Fruit fly (Drosophila melanogaster): Measurements from ENCODE around the gene CG13996.

Gene CG13996

DNA sequence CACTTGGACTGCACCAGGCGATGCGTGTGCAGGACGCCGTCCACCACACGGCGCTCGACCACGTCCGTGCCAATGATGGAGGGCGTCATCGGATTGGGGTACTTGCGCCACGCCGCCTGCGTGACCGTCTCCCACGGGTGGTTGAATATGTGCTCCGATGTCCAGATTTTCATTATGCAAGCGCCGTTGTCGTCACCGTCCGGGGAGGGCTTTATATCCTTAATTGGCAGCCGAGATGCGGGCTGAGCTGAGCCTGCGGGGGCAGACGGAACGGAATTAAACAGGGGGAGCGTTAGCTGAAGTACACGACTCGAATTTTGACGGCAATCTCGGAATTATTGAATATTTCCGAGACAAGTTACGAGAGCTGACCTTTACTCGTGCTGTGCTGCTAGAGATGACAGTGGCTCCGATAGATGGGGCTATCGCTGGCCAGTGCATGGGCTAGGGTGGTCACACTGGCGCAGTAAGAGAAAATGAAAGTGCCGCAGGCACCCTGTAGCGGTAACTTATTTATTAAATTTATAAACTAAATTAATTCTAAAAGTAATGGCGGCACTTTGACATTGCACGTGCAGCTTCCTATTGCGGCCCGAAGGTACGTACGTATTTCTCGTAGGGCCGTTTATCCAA, 27.0 kb downstream of the CG13996 start, which contains the start of gene IPIP:
TSS of gene IPIP (plus strand) at position 475 of the 633 bp plus-strand sequence.
- TF ChIP-seq Pif1B (GFP tag; optimal IDR thresholded peaks at IDR 0.05): peak; percentile 17
- no peak for TF ChIP-seq rn (GFP tag; IDR thresholded peaks at IDR 0.05)
- TF ChIP-seq CG8301 (tag; optimal IDR thresholded peaks at IDR 0.05): no peak
- TF ChIP-seq gl (tag; optimal IDR thresholded peaks at IDR 0.05): no peak
- TF ChIP-seq CG9948 (tag; optimal IDR thresholded peaks at IDR 0.05): no peak
- peak; percentile 50; the same call in 1 of the 3 replicates for TF ChIP-seq CG4496 (GFP tag; IDR thresholded peaks at IDR 0.05)
- TF ChIP-seq CG8159 (tag; optimal IDR thresholded peaks at IDR 0.05): peak; percentile 7
- no peak for TF ChIP-seq CG10348 (GFP tag; IDR thresholded peaks at IDR 0.05)
- peak; percentile 2 for TF ChIP-seq CG15710 (tag; optimal IDR thresholded peaks at IDR 0.05)
- TF ChIP-seq CG17806 (tag; optimal IDR thresholded peaks at IDR 0.05): no peak
- TF ChIP-seq CG32121 (GFP tag; IDR thresholded peaks at IDR 0.05): no peak
- TF ChIP-seq Snoo (tag; optimal IDR thresholded peaks at IDR 0.05): peak; percentile 24
- no peak for TF ChIP-seq fd96Ca (GFP tag; IDR thresholded peaks at IDR 0.05)
- TF ChIP-seq CG14655 (GFP tag; optimal IDR thresholded peaks at IDR 0.05): no peak
- peak; percentile 32; the same call in 1 of the 2 replicates for TF ChIP-seq Ets98B (GFP tag; IDR thresholded peaks at IDR 0.05)

- TF ChIP-seq CG13204 (GFP tag; optimal IDR thresholded peaks at IDR 0.05) (no peak), Ets98B (GFP tag; IDR thresholded peaks at IDR 0.05) (no peak), CG34367 (tag; optimal IDR thresholded peaks at IDR 0.05) (no peak), CG17806 (tag; optimal IDR thresholded peaks at IDR 0.05) (no peak), rn (GFP tag; IDR thresholded peaks at IDR 0.05) (no peak), CG10348 (GFP tag; IDR thresholded peaks at IDR 0.05) (no peak), CG12605 (GFP tag; IDR thresholded peaks at IDR 0.05) (no peak), Snoo (tag; optimal IDR thresholded peaks at IDR 0.05) (no peak), gl (tag; optimal IDR thresholded peaks at IDR 0.05) (no peak), fd96Ca (GFP tag; IDR thresholded peaks at IDR 0.05) (no peak), CG15710 (tag; optimal IDR thresholded peaks at IDR 0.05) (no peak), CG4496 (GFP tag; IDR thresholded peaks at IDR 0.05) (no peak), CG8301 (tag; optimal IDR thresholded peaks at IDR 0.05) (no peak), CG14655 (GFP tag; optimal IDR thresholded peaks at IDR 0.05) (no peak), CG32121 (GFP tag; IDR thresholded peaks at IDR 0.05) (no peak), D1 (tag; optimal IDR thresholded peaks at IDR 0.05) (no peak), Pif1B (GFP tag; optimal IDR thresholded peaks at IDR 0.05) (no peak)
Observed at dm6 chr2L:6048542-6048941, 27.9 kb downstream of the CG13996 start, which contains the start of the genes CG34179 and slmo. Gene CG34179 (minus strand): TSS chr2L:6048706. Gene slmo (minus strand): TSS chr2L:6048706.

dm6 chr2L:6050575-6050974, 29.9 kb downstream of the CG13996 start, which contains the start of gene CG9135:
Gene CG9135 (plus strand): TSS chr2L:6050800.
- TF ChIP-seq gl (tag; optimal IDR thresholded peaks at IDR 0.05): no peak
- no peak for TF ChIP-seq CG12605 (GFP tag; IDR thresholded peaks at IDR 0.05)
- peak; percentile 8; the same call in 1 of the 3 replicates for TF ChIP-seq CG4496 (GFP tag; IDR thresholded peaks at IDR 0.05)

DNA sequence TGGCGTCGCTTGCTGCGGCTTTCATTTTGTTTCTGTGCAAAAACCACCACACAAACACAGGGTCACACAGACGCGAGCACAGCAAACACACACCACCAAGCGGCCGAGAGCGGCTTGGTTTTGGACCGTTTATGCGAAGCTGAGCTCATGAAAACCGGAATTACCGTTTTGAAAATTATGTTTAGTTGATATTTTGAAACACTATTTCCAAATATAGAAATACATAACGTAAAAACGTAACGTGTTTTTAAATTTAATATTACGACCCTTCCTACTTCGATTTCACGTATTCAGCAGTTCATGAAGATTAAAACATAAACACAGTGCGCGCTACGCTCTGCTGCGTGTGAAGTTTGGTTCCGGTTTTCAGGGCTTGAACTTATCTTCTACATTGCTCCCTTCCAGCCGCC, 30.6 kb downstream of the CG13996 start:
- peak; percentile 96 for TF ChIP-seq Snoo (tag; optimal IDR thresholded peaks at IDR 0.05)
- no peak for TF ChIP-seq CG10348 (GFP tag; IDR thresholded peaks at IDR 0.05)
- peak; percentile 93 for TF ChIP-seq gl (tag; optimal IDR thresholded peaks at IDR 0.05)
- TF ChIP-seq D1 (tag; optimal IDR thresholded peaks at IDR 0.05): no peak
- peak; percentile 93 for TF ChIP-seq CG13204 (GFP tag; optimal IDR thresholded peaks at IDR 0.05)
- peak; percentile 94 for TF ChIP-seq CG8159 (tag; optimal IDR thresholded peaks at IDR 0.05)
- peak; percentile 97 for TF ChIP-seq Ets98B (GFP tag; IDR thresholded peaks at IDR 0.05)
- TF ChIP-seq CG14655 (GFP tag; optimal IDR thresholded peaks at IDR 0.05): peak; percentile 93
- TF ChIP-seq CG9948 (tag; optimal IDR thresholded peaks at IDR 0.05): peak; percentile 90
- peak; percentile 97 for TF ChIP-seq CG12605 (GFP tag; IDR thresholded peaks at IDR 0.05)
- peak; percentile 94 for TF ChIP-seq fd96Ca (GFP tag; IDR thresholded peaks at IDR 0.05)
- peak; percentile 94 for TF ChIP-seq CG15710 (tag; optimal IDR thresholded peaks at IDR 0.05)
- peak; percentile 98 for TF ChIP-seq Pif1A (GFP tag; optimal IDR thresholded peaks at IDR 0.05)
- TF ChIP-seq rn (GFP tag; IDR thresholded peaks at IDR 0.05): peak; percentile 65; the same call in 1 of the 2 replicates
- TF ChIP-seq Pif1B (GFP tag; optimal IDR thresholded peaks at IDR 0.05): peak; percentile 96
- peak; percentile 95 for TF ChIP-seq CG32121 (GFP tag; IDR thresholded peaks at IDR 0.05)
- peak; percentile 94 for TF ChIP-seq CG34367 (tag; optimal IDR thresholded peaks at IDR 0.05)
- TF ChIP-seq CG4496 (GFP tag; IDR thresholded peaks at IDR 0.05): peak; percentile 96
- TF ChIP-seq EcR (GFP tag; optimal IDR thresholded peaks at IDR 0.05): peak; percentile 72
- TF ChIP-seq CG8301 (tag; optimal IDR thresholded peaks at IDR 0.05): peak; percentile 97
- TF ChIP-seq CG17806 (tag; optimal IDR thresholded peaks at IDR 0.05): peak; percentile 93

DNA sequence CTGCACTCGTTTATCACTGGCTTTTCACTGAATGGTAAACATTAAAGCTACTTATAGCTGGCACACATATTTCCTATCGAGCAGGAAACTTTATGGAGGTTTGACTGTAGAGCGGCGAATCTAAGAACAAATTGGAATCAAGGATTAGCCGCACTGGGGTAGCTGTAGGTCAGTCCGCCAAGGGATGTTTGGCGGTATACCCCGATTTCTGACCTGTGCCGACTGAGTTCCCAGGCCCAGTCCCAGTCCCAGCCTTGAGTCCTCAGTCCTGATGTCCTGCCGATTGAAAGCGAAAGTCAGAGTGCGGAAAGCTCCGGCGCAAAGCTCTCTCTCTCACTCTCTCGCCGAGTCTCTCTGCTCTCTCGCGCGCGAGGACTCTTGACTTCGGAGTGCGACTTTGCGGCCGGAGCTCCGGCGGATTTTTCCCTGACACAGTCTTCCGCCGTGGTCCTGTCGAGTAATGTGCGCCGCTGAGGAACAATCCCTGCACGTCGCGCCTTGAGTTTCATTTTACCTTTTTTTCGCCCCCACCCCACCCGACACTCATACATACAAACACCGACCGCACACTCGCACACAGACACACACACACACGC, 33.3 kb downstream of the CG13996 start, which contains the start of gene CG13995:
TSS of gene CG13995 (plus strand) at position 429 of the 596 bp plus-strand sequence.
- TF ChIP-seq CG8301 (tag; optimal IDR thresholded peaks at IDR 0.05): no peak
- TF ChIP-seq CG12605 (GFP tag; IDR thresholded peaks at IDR 0.05): 0 out of 2 replicates have a peak, but pooled peaks have one; percentile 11
- TF ChIP-seq Snoo (tag; optimal IDR thresholded peaks at IDR 0.05): no peak
- peak; percentile 9 for TF ChIP-seq CG13204 (GFP tag; optimal IDR thresholded peaks at IDR 0.05)
- peak; percentile 19; the same call in 1 of the 2 replicates for TF ChIP-seq CG32121 (GFP tag; IDR thresholded peaks at IDR 0.05)
- TF ChIP-seq Ets98B (GFP tag; IDR thresholded peaks at IDR 0.05): peak; percentile 28; the same call in 1 of the 2 replicates
- 0 out of 3 replicates have a peak, but pooled peaks have one; percentile 42 for TF ChIP-seq CG4496 (GFP tag; IDR thresholded peaks at IDR 0.05)
- TF ChIP-seq CG15710 (tag; optimal IDR thresholded peaks at IDR 0.05): no peak
- peak; percentile 26 for TF ChIP-seq gl (tag; optimal IDR thresholded peaks at IDR 0.05)

Data from whole organism, pupa.